Worm (Caenorhabditis elegans): ENCODE measurements around the gene rps-13.
A peak's percentile ranks its signal among the peaks of the same experiment; 100 is the strongest.

The rps-13 gene

ce11 chrIII:6420995-6421404, 46.2 kb upstream of the rps-13 start (continued):
- TF ChIP-seq ceh-28 (tag; optimal IDR thresholded peaks at IDR 0.05) (no peak), hif-1 (tag; optimal IDR thresholded peaks at IDR 0.05) (peak; percentile 36 to 67)

- TF ChIP-seq lim-7 (GFP tag; IDR thresholded peaks at IDR 0.05) (no peak), hlh-30 (tag; optimal IDR thresholded peaks at IDR 0.05; ENCODE audit: insufficient read depth) (peak; percentile 55), mdt-29 (GFP tag; IDR thresholded peaks at IDR 0.05) (0 out of 2 replicates have a peak, but pooled peaks have one; percentile 11), nhr-111 (GFP tag; optimal IDR thresholded peaks at IDR 0.05) (no peak), nhr-76 (tag; optimal IDR thresholded peaks at IDR 0.05) (no peak), attf-4 (tag; optimal IDR thresholded peaks at IDR 0.05) (no peak), saeg-2 (GFP tag; IDR thresholded peaks at IDR 0.05) (no peak), nhr-11 (tag; optimal IDR thresholded peaks at IDR 0.05) (peak; percentile 57), mdl-1 (tag; optimal IDR thresholded peaks at IDR 0.05) (peak in 1 of 2 experiments; percentile 51), dmd-6 (GFP tag; IDR thresholded peaks at IDR 0.05) (peak; percentile 59), dve-1 (tag; optimal IDR thresholded peaks at IDR 0.05; ENCODE audit: insufficient read depth) (no peak), pqm-1 (tag; optimal IDR thresholded peaks at IDR 0.05) (no peak), nhr-28 (tag; optimal IDR thresholded peaks at IDR 0.05) (peak; percentile 77), nhr-237 (tag; optimal IDR thresholded peaks at IDR 0.05) (no peak), zip-2 (tag; optimal IDR thresholded peaks at IDR 0.05) (no peak), madf-5 (GFP tag; IDR thresholded peaks at IDR 0.05) (no peak), hif-1 (tag; optimal IDR thresholded peaks at IDR 0.05) (no peak), Y105C5A.15 (GFP tag; IDR thresholded peaks at IDR 0.05) (no peak), dpl-1 (GFP tag; optimal IDR thresholded peaks at IDR 0.05) (no peak), dmd-8 (GFP tag; IDR thresholded peaks at IDR 0.05) (0 out of 2 replicates have a peak, but pooled peaks have one; percentile 57), ceh-32 (tag; optimal IDR thresholded peaks at IDR 0.05; ENCODE audit: poor library complexity) (no peak), zfp-2 (tag; optimal IDR thresholded peaks at IDR 0.05) (no peak), egl-43 (GFP tag; IDR thresholded peaks at IDR 0.05) (no peak), mep-1 (tag; optimal IDR thresholded peaks at IDR 0.05) (no peak), hlh-11 (tag; optimal IDR thresholded peaks at IDR 0.05) (peak; percentile 60), skn-1 (tag; optimal IDR thresholded peaks at IDR 0.05) (no peak), ztf-11 (tag; optimal IDR thresholded peaks at IDR 0.05) (no peak), ceh-20 (GFP tag; IDR thresholded peaks at IDR 0.05) (0 out of 2 replicates have a peak, but pooled peaks have one; percentile 22), ctbp-1 (GFP tag; IDR thresholded peaks at IDR 0.05) (no peak), pha-4 (GFP tag; IDR thresholded peaks at IDR 0.05) (peak; percentile 64; the same call in 1 of the 2 replicates), pha-4 (tag; optimal IDR thresholded peaks at IDR 0.05) (no peak), zfp-3 (GFP tag; conservative IDR thresholded peaks at IDR 0.05) (no peak), ces-1 (GFP tag; optimal IDR thresholded peaks at IDR 0.05) (no peak), nhr-25 (tag; optimal IDR thresholded peaks at IDR 0.05; ENCODE audit: borderline replicate concordance, insufficient read depth) (no peak), lin-1 (GFP tag; IDR thresholded peaks at IDR 0.05) (no peak), T20F7.1 (GFP tag; optimal IDR thresholded peaks at IDR 0.05) (no peak), lsy-2 (tag; optimal IDR thresholded peaks at IDR 0.05) (no peak), duxl-1 (tag; optimal IDR thresholded peaks at IDR 0.05; ENCODE audit: poor library complexity) (no peak), hmg-1.1 (GFP tag; IDR thresholded peaks at IDR 0.05) (peak; percentile 7; the same call in 1 of the 2 replicates), lin-38 (GFP tag; IDR thresholded peaks at IDR 0.05) (no peak), nhr-6 (tag; optimal IDR thresholded peaks at IDR 0.05) (no peak), aly-2 (tag; optimal IDR thresholded peaks at IDR 0.05) (no peak), spr-1 (tag; optimal IDR thresholded peaks at IDR 0.05) (no peak), mxl-3 (GFP tag; optimal IDR thresholded peaks at IDR 0.05) (no peak), daf-16 (GFP tag; optimal IDR thresholded peaks at IDR 0.05) (peak in 1 of 2 experiments; percentile 61), daf-16 (tag; optimal IDR thresholded peaks at IDR 0.05) (peak; percentile 36), tra-1 (GFP tag; IDR thresholded peaks at IDR 0.05) (no peak), unc-62 (GFP tag; optimal IDR thresholded peaks at IDR 0.05 in 1 of 2) (peak in 1 of 2 experiments; percentile 31), unc-62 (tag; optimal IDR thresholded peaks at IDR 0.05) (no peak)
Observed at ce11 chrIII:6420201-6420600, 45.4 kb upstream of the rps-13 start.
